Worm (Caenorhabditis elegans): ENCODE measurements around the gene sru-25.

The sru-25 gene

DNA sequence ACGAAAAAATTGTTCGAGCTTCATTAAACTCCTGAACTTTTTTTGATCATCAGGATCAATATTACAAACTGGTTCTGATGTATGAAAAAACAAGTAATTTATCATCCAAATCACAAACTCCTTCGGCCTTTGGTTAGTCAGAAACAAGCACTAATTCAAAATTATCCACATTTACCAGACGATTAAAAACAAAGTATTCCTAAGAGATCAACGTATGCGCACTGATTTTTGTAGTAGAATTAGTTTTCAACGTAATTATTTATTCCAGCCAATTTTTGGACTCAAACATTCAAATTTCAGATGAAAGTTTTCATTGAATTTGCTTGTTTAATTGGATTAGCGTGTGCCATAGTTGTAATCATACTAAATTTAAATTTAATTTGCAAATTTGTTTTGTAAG is 32.8 kb upstream of the sru-25 start, which contains the start of gene srbc-38:
Gene srbc-38, plus strand, starts transcription at position 301 of the 400 bp plus-strand sequence.
- TF ChIP-seq pros-1 (tag; optimal IDR thresholded peaks at IDR 0.05): no peak
- TF ChIP-seq hlh-6 (tag; optimal IDR thresholded peaks at IDR 0.05): no peak
- no peak for TF ChIP-seq ceh-22 (tag; optimal IDR thresholded peaks at IDR 0.05)

DNA sequence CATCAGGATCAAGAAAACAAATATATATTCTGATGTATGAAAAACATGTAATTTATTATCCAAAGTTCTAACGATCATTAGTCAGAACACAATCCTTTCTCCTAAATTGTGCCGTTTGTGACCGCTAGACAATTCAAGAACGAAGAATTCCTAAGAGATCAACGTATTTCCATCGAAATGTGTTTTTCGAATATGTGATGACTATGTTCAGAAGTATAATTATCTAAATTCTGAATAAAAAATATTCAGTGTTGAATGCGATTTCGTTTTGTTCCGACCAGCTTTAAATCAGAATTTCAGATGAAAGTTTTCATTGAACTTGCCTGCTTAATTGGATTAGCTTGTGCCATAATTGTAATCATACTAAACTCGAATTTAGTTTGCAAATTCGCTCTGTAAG is 28.1 kb upstream of the sru-25 start, which contains the start of gene srbc-37:
Gene srbc-37, plus strand, starts transcription at position 301 of the 400 bp plus-strand sequence.
- TF ChIP-seq eyg-1 (tag; optimal IDR thresholded peaks at IDR 0.05): no peak
- TF ChIP-seq K02D7.2 (tag; optimal IDR thresholded peaks at IDR 0.05): no peak
- no peak for TF ChIP-seq nhr-11 (tag; optimal IDR thresholded peaks at IDR 0.05)
- no peak for TF ChIP-seq C38D4.7 (GFP tag; optimal IDR thresholded peaks at IDR 0.05)
- no peak for TF ChIP-seq ceh-22 (tag; optimal IDR thresholded peaks at IDR 0.05)
- no peak for TF ChIP-seq lin-11 (tag; optimal IDR thresholded peaks at IDR 0.05)
- TF ChIP-seq unc-3 (GFP tag; conservative IDR thresholded peaks at IDR 0.05): no peak
- TF ChIP-seq unc-3 (tag; optimal IDR thresholded peaks at IDR 0.05): no peak
- no peak for TF ChIP-seq K09A11.1 (tag; optimal IDR thresholded peaks at IDR 0.05; ENCODE audit: insufficient read depth)
- TF ChIP-seq hlh-8 (tag; optimal IDR thresholded peaks at IDR 0.05): no peak
- TF ChIP-seq ceh-2 (tag; optimal IDR thresholded peaks at IDR 0.05): no peak
- TF ChIP-seq ceh-6 (GFP tag; optimal IDR thresholded peaks at IDR 0.05): no peak
- TF ChIP-seq sox-2 (GFP tag; IDR thresholded peaks at IDR 0.05): no peak
- TF ChIP-seq ceh-30 (tag; optimal IDR thresholded peaks at IDR 0.05): no peak
- TF ChIP-seq hlh-6 (tag; optimal IDR thresholded peaks at IDR 0.05): no peak
- no peak for TF ChIP-seq pha-4 (tag; optimal IDR thresholded peaks at IDR 0.05)
- TF ChIP-seq ceh-31 (tag; optimal IDR thresholded peaks at IDR 0.05): no peak
- TF ChIP-seq tbx-7 (tag; optimal IDR thresholded peaks at IDR 0.05): no peak
- TF ChIP-seq pha-2 (tag; optimal IDR thresholded peaks at IDR 0.05): no peak
- TF ChIP-seq unc-86 (tag; optimal IDR thresholded peaks at IDR 0.05): no peak

DNA sequence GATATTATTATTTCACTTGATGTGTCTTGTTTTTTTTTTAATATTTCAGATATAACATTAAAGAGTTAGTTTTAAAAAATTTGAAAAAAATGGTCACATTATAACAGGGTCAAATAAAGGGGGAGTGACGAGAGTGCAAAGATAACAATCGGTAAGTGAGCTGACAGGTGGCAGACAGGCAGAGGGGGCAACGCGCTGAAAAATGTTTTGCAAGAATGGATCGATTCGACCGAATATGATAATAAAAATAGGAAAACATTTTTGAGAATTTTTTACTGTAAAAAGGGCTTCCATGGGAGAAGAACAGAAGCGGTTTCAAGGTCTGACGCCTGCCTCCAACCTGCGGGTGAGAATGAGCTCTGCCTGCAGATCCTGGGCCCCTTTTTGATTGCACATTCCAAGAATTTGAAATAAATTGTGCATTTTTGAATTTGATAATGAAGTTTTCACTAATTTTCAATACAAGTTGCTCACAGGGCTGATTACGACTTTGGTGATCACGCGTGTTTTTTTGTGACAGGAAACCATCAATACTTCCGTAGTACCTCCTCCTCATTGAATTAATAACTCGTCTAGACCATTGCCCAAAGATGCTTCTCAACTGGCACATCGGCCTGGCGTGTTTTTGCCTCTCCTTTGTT is 25.5 kb upstream of the sru-25 start, which contains the start of the genes ugt-29 and srx-5:
Gene ugt-29, minus strand, starts transcription at position 101 of the 641 bp plus-strand sequence.
Gene srx-5, plus strand, starts transcription at position 591 of the 641 bp plus-strand sequence.
- TF ChIP-seq che-1 (tag; optimal IDR thresholded peaks at IDR 0.05): no peak

DNA sequence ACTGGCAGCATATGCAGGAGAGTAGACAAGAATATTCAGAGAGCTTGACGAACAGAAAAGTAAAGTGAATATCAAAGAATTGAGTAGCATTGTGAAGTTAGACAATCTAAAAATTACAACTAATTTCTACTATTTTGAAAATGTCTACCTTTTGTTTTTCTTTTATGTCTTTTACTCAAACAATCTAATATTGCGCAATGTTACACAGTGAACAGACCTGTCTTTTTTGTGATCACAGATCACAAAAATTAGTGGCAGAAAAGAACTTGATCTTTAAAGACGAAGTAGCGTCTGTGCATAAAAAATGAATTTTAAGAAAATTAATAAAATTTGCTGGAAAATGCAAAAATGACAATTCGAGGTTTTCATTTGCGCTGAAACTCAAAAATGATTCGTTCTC is 24.9 kb upstream of the sru-25 start:
- no peak for TF ChIP-seq ttx-3 (tag; optimal IDR thresholded peaks at IDR 0.05)
- TF ChIP-seq C38D4.7 (GFP tag; optimal IDR thresholded peaks at IDR 0.05): no peak
- TF ChIP-seq nhr-232 (tag; optimal IDR thresholded peaks at IDR 0.05): no peak
- TF ChIP-seq che-1 (tag; optimal IDR thresholded peaks at IDR 0.05): no peak
- no peak for TF ChIP-seq fkh-6 (tag; optimal IDR thresholded peaks at IDR 0.05)
- no peak for TF ChIP-seq zip-5 (tag; optimal IDR thresholded peaks at IDR 0.05)
- no peak for TF ChIP-seq ets-4 (tag; optimal IDR thresholded peaks at IDR 0.05)
- no peak for TF ChIP-seq C08G9.2 (tag; optimal IDR thresholded peaks at IDR 0.05)
- no peak for TF ChIP-seq pax-1 (tag; optimal IDR thresholded peaks at IDR 0.05)
- no peak for TF ChIP-seq dmd-4 (tag; optimal IDR thresholded peaks at IDR 0.05; ENCODE audit: borderline replicate concordance)
- no peak for TF ChIP-seq fax-1 (tag; optimal IDR thresholded peaks at IDR 0.05)
- TF ChIP-seq pqm-1 (tag; optimal IDR thresholded peaks at IDR 0.05): no peak
- TF ChIP-seq unc-3 (GFP tag; conservative IDR thresholded peaks at IDR 0.05): no peak
- no peak for TF ChIP-seq unc-3 (tag; optimal IDR thresholded peaks at IDR 0.05)
- TF ChIP-seq ztf-16 (tag; optimal IDR thresholded peaks at IDR 0.05): no peak
- no peak for TF ChIP-seq npax-4 (tag; optimal IDR thresholded peaks at IDR 0.05)
- no peak for TF ChIP-seq ahr-1 (tag; optimal IDR thresholded peaks at IDR 0.05)
- TF ChIP-seq ama-1 (optimal IDR thresholded peaks at IDR 0.05): no peak
- no peak for TF ChIP-seq nhr-11 (tag; optimal IDR thresholded peaks at IDR 0.05)

Measured in whole organism, late embryonic.